In genomic region chrIV:9733904-9734303, ce11 we compare ENCODE assay signal across 2 worm cellular contexts.
TF ChIP-seq lines count a peak whose summit lies in the region.

No protein-coding gene starts in this region.

TF ChIP-seq in whole organism, L4 larva, 104 proteins besides CTCF, POLR2A, EP300 and RAD21:
- TF ChIP-seq lin-38 (GFP tag; IDR thresholded peaks at IDR 0.05; lab: Robert Waterston, UW) (peak; percentile 59), ctbp-1 (GFP tag; IDR thresholded peaks at IDR 0.05; lab: Robert Waterston, UW) (no peak)

TF ChIP-seq in whole organism, young adult, 124 proteins besides CTCF, POLR2A, EP300 and RAD21:
- TF ChIP-seq ceh-100 (GFP tag; IDR thresholded peaks at IDR 0.05; lab: Robert Waterston, UW) = peak; percentile 64
- TF ChIP-seq lin-35 (GFP tag; optimal IDR thresholded peaks at IDR 0.05; lab: Kevin White, UChicago) = no peak
- no peak for TF ChIP-seq Y79H2A.3 (GFP tag; conservative IDR thresholded peaks at IDR 0.05; lab: Robert Waterston, UW)
- TF ChIP-seq him-1 (tag; optimal IDR thresholded peaks at IDR 0.05; lab: Kevin White, UChicago) = peak; percentile 9
- TF ChIP-seq mcd-1 (GFP tag; IDR thresholded peaks at IDR 0.05; lab: Robert Waterston, UW) = 0 out of 2 replicates have a peak, but pooled peaks have one; percentile 26
- no peak for TF ChIP-seq lir-1 (GFP tag; conservative IDR thresholded peaks at IDR 0.05; lab: Robert Waterston, UW)
- peak; percentile 84 for TF ChIP-seq lsl-1 (GFP tag; optimal IDR thresholded peaks at IDR 0.05; lab: Kevin White, UChicago)
- no peak for TF ChIP-seq snpc-4 (GFP tag; optimal IDR thresholded peaks at IDR 0.05; lab: Kevin White, UChicago)
- peak in 1 of 4 experiments; percentile 7 for TF ChIP-seq snpc-4 (tag; optimal IDR thresholded peaks at IDR 0.05; lab: Kevin White, UChicago)
